Worm (Caenorhabditis elegans) whole organism, dauer: ENCODE results near the gene C18E9.7.

ENCODE experiments used
- unc-62 ChIP-seq: sonication (generic microtip); optimal IDR thresholded peaks from 2 replicates; lab custom pipeline; 2017; ENCODE audit warnings: missing biosample characterization, missing genetic modification reagents, missing genetic modification characterization

The C18E9.7 gene

ce11 chrII:8959081-8959480 is 23.5 kb downstream of the C18E9.7 start:
- no peak for TF ChIP-seq unc-62 (GFP tag; lab: Kevin White, UChicago)

ce11 chrII:8956896-8957295 is 25.7 kb downstream of the C18E9.7 start:
- TF ChIP-seq unc-62 (GFP tag; lab: Kevin White, UChicago) = no peak

ce11 chrII:8953703-8954102 is 28.9 kb downstream of the C18E9.7 start:
- TF ChIP-seq unc-62 (GFP tag; lab: Kevin White, UChicago) = no peak

ce11 chrII:8951270-8951669 is 31.3 kb downstream of the C18E9.7 start:
- TF ChIP-seq unc-62 (GFP tag; lab: Kevin White, UChicago) = no peak

- TF ChIP-seq unc-62 (GFP tag; lab: Kevin White, UChicago) = no peak
These were observed 33.9 kb downstream of the C18E9.7 start for ce11 chrII:8948640-8949039.

- no peak for TF ChIP-seq unc-62 (GFP tag; lab: Kevin White, UChicago)
These were observed 35.2 kb downstream of the C18E9.7 start, which contains the start of gene cutl-15 for ce11 chrII:8947391-8947790. Gene cutl-15 (minus strand): TSS chrII:8947688.

- no peak for TF ChIP-seq unc-62 (GFP tag; lab: Kevin White, UChicago)
These were observed 37.4 kb downstream of the C18E9.7 start for ce11 chrII:8945167-8945566.

ce11 chrII:8940362-8940940 is 42.1 kb downstream of the C18E9.7 start, which contains the start of the genes set-17 and T21B10.4:
Gene set-17 (minus strand): TSS chrII:8940488.
Gene T21B10.4 (plus strand): TSS chrII:8940894.
- TF ChIP-seq unc-62 (GFP tag; lab: Kevin White, UChicago) = no peak

- TF ChIP-seq unc-62 (GFP tag; lab: Kevin White, UChicago) = no peak
These were observed 43.5 kb downstream of the C18E9.7 start for ce11 chrII:8938907-8939622.

- TF ChIP-seq unc-62 (GFP tag; lab: Kevin White, UChicago) = no peak
These were observed 48.7 kb downstream of the C18E9.7 start, which contains the start of gene T21B10.3 for ce11 chrII:8933693-8934432. Gene T21B10.3 (plus strand): TSS chrII:8934382.

- no peak for TF ChIP-seq unc-62 (GFP tag; lab: Kevin White, UChicago)
These were observed 50.2 kb downstream of the C18E9.7 start for ce11 chrII:8932392-8932791.

- TF ChIP-seq unc-62 (GFP tag; lab: Kevin White, UChicago) = no peak
These were observed 51.0 kb downstream of the C18E9.7 start for ce11 chrII:8931405-8932149.

ce11 chrII:8930763-8931162 is 51.8 kb downstream of the C18E9.7 start, which contains the start of gene enol-1:
Gene enol-1 (plus strand): TSS chrII:8930997.
- TF ChIP-seq unc-62 (GFP tag; lab: Kevin White, UChicago) = no peak

ce11 chrII:8929771-8930170 is 52.8 kb downstream of the C18E9.7 start, which contains the start of gene mrpl-50:
Gene mrpl-50 (plus strand): TSS chrII:8929841.
- TF ChIP-seq unc-62 (GFP tag; lab: Kevin White, UChicago) = no peak
